Fruit fly (Drosophila melanogaster): ENCODE results near the gene CG3815.
A peak's percentile ranks its signal among the peaks of the same experiment; 100 is the strongest.

CG3815 gene

DNA sequence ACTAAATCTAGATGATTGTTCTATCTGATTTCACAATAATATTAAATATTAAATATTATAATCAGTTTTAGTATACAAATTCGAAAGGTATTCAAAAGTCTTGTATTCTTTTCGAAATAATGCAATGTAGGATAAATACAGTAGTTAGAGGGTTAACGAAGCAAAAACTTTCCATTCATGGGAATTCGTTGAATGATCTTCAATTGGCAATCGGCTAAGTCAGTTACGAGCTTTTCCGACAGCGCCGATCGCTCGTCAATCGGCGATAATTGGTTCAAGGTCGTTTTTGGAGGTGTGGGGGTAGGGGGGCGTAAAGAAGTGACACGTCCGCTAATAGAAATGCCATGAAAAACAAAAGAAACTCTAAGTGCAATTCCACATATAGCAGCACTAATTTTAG lies 51.0 kb downstream of the CG3815 start:
- TF ChIP-seq CG4496 (GFP tag; IDR thresholded peaks at IDR 0.05) (no peak), gl (tag; optimal IDR thresholded peaks at IDR 0.05) (no peak), fd96Ca (GFP tag; IDR thresholded peaks at IDR 0.05) (no peak), D1 (tag; optimal IDR thresholded peaks at IDR 0.05) (no peak), CG32121 (GFP tag; IDR thresholded peaks at IDR 0.05) (peak; percentile 27; the same call in 1 of the 2 replicates), CG12605 (GFP tag; IDR thresholded peaks at IDR 0.05) (no peak), EcR (GFP tag; optimal IDR thresholded peaks at IDR 0.05) (no peak)

DNA sequence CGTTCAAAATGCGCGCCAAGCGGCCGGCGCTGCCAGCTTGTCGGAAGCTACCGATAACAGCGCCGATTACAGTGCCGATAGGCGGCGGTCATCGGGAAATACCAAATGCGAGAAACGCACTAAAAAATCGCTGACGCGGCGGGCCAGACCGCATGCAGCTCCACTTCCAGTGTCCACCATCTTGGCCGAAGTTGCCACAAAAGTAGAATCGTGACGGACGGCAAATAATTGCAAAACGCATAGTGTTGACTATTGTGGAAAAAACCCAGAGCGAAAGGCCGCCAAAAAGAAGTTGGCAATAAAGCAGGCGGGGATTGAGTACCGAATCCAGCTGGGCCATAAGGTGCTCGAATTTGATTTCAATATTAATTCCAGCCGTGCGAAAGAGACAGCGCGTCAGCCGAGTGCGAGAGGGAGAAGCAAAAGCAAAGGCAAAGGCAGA lies 51.8 kb downstream of the CG3815 start, which contains the start of gene CG3847:
Gene CG3847 (plus strand): TSS at position 178 of the 442 bp plus-strand sequence.
- no peak for TF ChIP-seq gl (tag; optimal IDR thresholded peaks at IDR 0.05)
- TF ChIP-seq EcR (GFP tag; optimal IDR thresholded peaks at IDR 0.05) = no peak
- peak; percentile 11 for TF ChIP-seq CG15710 (tag; optimal IDR thresholded peaks at IDR 0.05)
- TF ChIP-seq rn (GFP tag; IDR thresholded peaks at IDR 0.05) = no peak
- TF ChIP-seq D1 (tag; optimal IDR thresholded peaks at IDR 0.05) = no peak
- TF ChIP-seq CG32121 (GFP tag; IDR thresholded peaks at IDR 0.05) = peak; percentile 36; the same call in 1 of the 2 replicates
- peak; percentile 38; the same call in 1 of the 3 replicates for TF ChIP-seq CG4496 (GFP tag; IDR thresholded peaks at IDR 0.05)
- no peak for TF ChIP-seq CG13204 (GFP tag; optimal IDR thresholded peaks at IDR 0.05)
- no peak for TF ChIP-seq CG12605 (GFP tag; IDR thresholded peaks at IDR 0.05)
- no peak for TF ChIP-seq Pif1A (GFP tag; optimal IDR thresholded peaks at IDR 0.05)
- TF ChIP-seq CG34367 (tag; optimal IDR thresholded peaks at IDR 0.05) = no peak
- no peak for TF ChIP-seq CG8301 (tag; optimal IDR thresholded peaks at IDR 0.05)
- TF ChIP-seq CG8159 (tag; optimal IDR thresholded peaks at IDR 0.05) = peak; percentile 10
- no peak for TF ChIP-seq Snoo (tag; optimal IDR thresholded peaks at IDR 0.05)
